Worm (Caenorhabditis elegans) whole organism, late embryonic: ENCODE measurements around the gene ccz-1.

Experiments
- F13H6.1 ChIP-seq: sonication (generic microtip); optimal IDR thresholded peaks from 2 replicates; lab custom pipeline; 2016; ENCODE audit warnings: missing genetic modification characterization, missing compliant biosample characterization
- ceh-45 ChIP-seq: fragments of 200-800 bp; sonication (Bioruptor generic); IDR thresholded peaks from 2 replicates; pipeline ENCODE4 v1.3.6; 2022; ENCODE audit warnings: missing genetic modification reagents, missing genetic modification characterization, missing compliant biosample characterization
- ets-4 ChIP-seq: sonication (generic microtip); optimal IDR thresholded peaks from 2 replicates; lab custom pipeline; 2016; ENCODE audit warnings: missing genetic modification characterization, missing compliant biosample characterization
- hlh-30 ChIP-seq: sonication (generic microtip); optimal IDR thresholded peaks from 2 replicates; lab custom pipeline; 2017; ENCODE audit warnings: antibody characterized with exemption, missing genetic modification characterization, missing compliant biosample characterization; ENCODE audit not compliant: insufficient read depth
- nfya-1 ChIP-seq: sonication (generic microtip); optimal IDR thresholded peaks from 2 replicates; lab custom pipeline; 2017; ENCODE audit warnings: missing genetic modification characterization, mild to moderate bottlenecking, missing compliant biosample characterization, antibody characterized with exemption, moderate library complexity
- pha-4 ChIP-seq: fragments of 150-350 bp; optimal IDR thresholded peaks from 2 replicates; lab custom pipeline; 2018; ENCODE audit warnings: missing biosample characterization, missing genetic modification reagents, missing genetic modification characterization
- pqm-1 ChIP-seq: sonication (generic microtip); optimal IDR thresholded peaks from 2 replicates; lab custom pipeline; 2016; ENCODE audit warnings: missing genetic modification characterization, missing compliant biosample characterization

DNA sequence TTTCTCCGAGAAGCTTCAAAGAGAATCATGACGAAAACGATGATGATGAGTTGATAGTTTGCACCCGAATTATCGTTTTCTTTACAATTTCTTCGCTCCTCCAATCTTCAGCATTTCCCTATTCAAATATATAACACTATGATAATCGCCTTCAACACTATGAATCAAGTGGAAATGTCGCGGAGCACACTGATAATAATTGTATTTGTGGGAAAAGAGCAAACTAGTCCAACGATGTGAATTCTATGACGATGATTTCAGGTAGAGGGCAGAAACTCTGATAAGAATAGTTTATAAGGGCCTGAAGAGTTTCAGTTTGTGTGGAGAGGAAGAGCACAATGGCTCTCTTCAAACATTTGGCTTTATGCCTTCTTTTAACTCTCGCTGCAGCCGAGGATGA is 37.9 kb downstream of the ccz-1 start, which contains the start of gene T01D3.6:
- no peak for TF ChIP-seq pqm-1 (tag; lab: Kevin White, UChicago)
- TF ChIP-seq pha-4: no peak
- TF ChIP-seq nfya-1 (tag; lab: Kevin White, UChicago): no peak
- TF ChIP-seq ets-4 (tag; lab: Kevin White, UChicago): no peak
- TF ChIP-seq F13H6.1 (tag; lab: Kevin White, UChicago): no peak
- no peak for TF ChIP-seq ceh-45 (GFP tag; lab: Robert Waterston, UW)
- TF ChIP-seq hlh-30 (tag; lab: Kevin White, UChicago): no peak
